Fruit fly (Drosophila melanogaster): ENCODE data around the gene Pli.
A peak's percentile ranks its signal among the peaks of the same experiment; 100 is the strongest.

Gene Pli

DNA sequence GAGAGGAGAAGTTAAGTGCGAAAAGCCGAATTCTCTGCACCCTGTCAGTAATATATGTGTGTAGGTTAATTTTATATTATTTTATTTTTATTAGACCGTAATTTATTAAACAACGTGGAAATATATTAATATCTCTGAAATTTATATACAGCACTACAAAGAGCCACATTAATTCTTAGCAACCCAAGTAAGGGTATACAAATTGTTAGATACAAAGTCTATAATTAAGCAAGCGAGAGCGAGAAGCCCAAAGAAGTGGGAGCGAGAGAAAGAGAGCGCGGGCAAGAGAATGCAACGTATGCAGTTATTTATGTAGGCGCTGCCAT lies 2.8 kb downstream of the Pli start (continued):
- TF ChIP-seq stc (GFP tag; IDR thresholded peaks at IDR 0.05) (peak; percentile 93), az2 (GFP tag; optimal IDR thresholded peaks at IDR 0.05) (peak; percentile 94), zen2 (GFP tag; IDR thresholded peaks at IDR 0.05; ENCODE audit: partially characterized antibody) (no peak), nau (GFP tag; optimal IDR thresholded peaks at IDR 0.05) (peak; percentile 78), ci (GFP tag; IDR thresholded peaks at IDR 0.05) (peak; percentile 96), Rx (GFP tag; IDR thresholded peaks at IDR 0.05) (peak; percentile 85), abd-A (tag; optimal IDR thresholded peaks at IDR 0.05) (no peak), sug (tag; optimal IDR thresholded peaks at IDR 0.05) (peak; percentile 22), CG8089 (GFP tag; optimal IDR thresholded peaks at IDR 0.05) (peak; percentile 8), CG7928 (GFP tag; optimal IDR thresholded peaks at IDR 0.05) (peak; percentile 15), CG14014 (GFP tag; IDR thresholded peaks at IDR 0.05) (peak; percentile 90), Hey (tag; optimal IDR thresholded peaks at IDR 0.05) (no peak), bsh (GFP tag; optimal IDR thresholded peaks at IDR 0.05) (peak; percentile 92 to 99), HLHmδ (GFP tag; optimal IDR thresholded peaks at IDR 0.05) (no peak), CG11696 (GFP tag; IDR thresholded peaks at IDR 0.05) (peak; percentile 80), crc (GFP tag; optimal IDR thresholded peaks at IDR 0.05) (no peak), eyg (GFP tag; optimal IDR thresholded peaks at IDR 0.05) (no peak), CG11247 (GFP tag; IDR thresholded peaks at IDR 0.05) (peak; percentile 89), h (optimal IDR thresholded peaks at IDR 0.05) (no peak), D19A (tag; optimal IDR thresholded peaks at IDR 0.05) (peak; percentile 100), onecut (GFP tag; IDR thresholded peaks at IDR 0.05) (peak; percentile 91), BtbVII (GFP tag; optimal IDR thresholded peaks at IDR 0.05) (peak; percentile 71), CG18599 (GFP tag; optimal IDR thresholded peaks at IDR 0.05) (peak; percentile 86), CG10147 (GFP tag; optimal IDR thresholded peaks at IDR 0.05) (peak; percentile 79), NFAT (GFP tag; IDR thresholded peaks at IDR 0.05) (peak; percentile 42; the same call in 1 of the 2 replicates), ssp (GFP tag; IDR thresholded peaks at IDR 0.05) (peak; percentile 89), CG17359 (tag; optimal IDR thresholded peaks at IDR 0.05) (peak; percentile 95), kni (GFP tag; optimal IDR thresholded peaks at IDR 0.05) (no peak), ac (GFP tag; optimal IDR thresholded peaks at IDR 0.05) (peak; percentile 84), Tbp (GFP tag; optimal IDR thresholded peaks at IDR 0.05) (no peak), CG9609 (GFP tag; optimal IDR thresholded peaks at IDR 0.05) (peak; percentile 35), CG11085 (GFP tag; IDR thresholded peaks at IDR 0.05) (peak; percentile 45; the same call in 1 of the 2 replicates), nerfin-1 (tag; optimal IDR thresholded peaks at IDR 0.05) (peak; percentile 92), CG13296 (GFP tag; optimal IDR thresholded peaks at IDR 0.05) (peak; percentile 67), pnt (GFP tag; optimal IDR thresholded peaks at IDR 0.05) (peak; percentile 54), gcm (GFP tag; optimal IDR thresholded peaks at IDR 0.05) (peak; percentile 96), Antp (GFP tag; optimal IDR thresholded peaks at IDR 0.05) (peak; percentile 38), CG3407 (GFP tag; optimal IDR thresholded peaks at IDR 0.05) (peak; percentile 90), CG14710 (tag; optimal IDR thresholded peaks at IDR 0.05) (peak; percentile 98), CG11504 (tag; optimal IDR thresholded peaks at IDR 0.05) (peak; percentile 93), CG17912 (GFP tag; optimal IDR thresholded peaks at IDR 0.05) (no peak), Med (GFP tag) (peak; percentile 74), MESR4 (GFP tag; optimal IDR thresholded peaks at IDR 0.05) (peak; percentile 20), Dad (GFP tag; optimal IDR thresholded peaks at IDR 0.05) (no peak), CG8924 (tag; optimal IDR thresholded peaks at IDR 0.05) (peak; percentile 96), CG6254 (GFP tag; optimal IDR thresholded peaks at IDR 0.05) (peak; percentile 91), NC2α (GFP tag; optimal IDR thresholded peaks at IDR 0.05) (peak; percentile 23), pho (GFP tag; optimal IDR thresholded peaks at IDR 0.05) (no peak), CG2199 (GFP tag; IDR thresholded peaks at IDR 0.05) (peak; percentile 47; the same call in 1 of the 3 replicates), Dip3 (GFP tag; optimal IDR thresholded peaks at IDR 0.05) (no peak), inv (GFP tag; IDR thresholded peaks at IDR 0.05; ENCODE audit: partially characterized antibody) (no peak), CG43689 (GFP tag; IDR thresholded peaks at IDR 0.05) (0 out of 2 replicates have a peak, but pooled peaks have one; percentile 41)

Measured in whole organism, embryonic.